Fruit fly (Drosophila melanogaster) whole organism, larva: ENCODE measurements around the gene CG11529.
A peak's percentile ranks its signal among the peaks of the same experiment; 100 is the strongest.

ENCODE experiments used
- noc ChIP-seq: fragments of 200-800 bp; sonication (Bioruptor generic); optimal IDR thresholded peaks from 3 replicates; lab custom pipeline; 2019; ENCODE audit warnings: missing biosample characterization, mild to moderate bottlenecking, missing genetic modification characterization, moderate library complexity

The CG11529 gene

DNA sequence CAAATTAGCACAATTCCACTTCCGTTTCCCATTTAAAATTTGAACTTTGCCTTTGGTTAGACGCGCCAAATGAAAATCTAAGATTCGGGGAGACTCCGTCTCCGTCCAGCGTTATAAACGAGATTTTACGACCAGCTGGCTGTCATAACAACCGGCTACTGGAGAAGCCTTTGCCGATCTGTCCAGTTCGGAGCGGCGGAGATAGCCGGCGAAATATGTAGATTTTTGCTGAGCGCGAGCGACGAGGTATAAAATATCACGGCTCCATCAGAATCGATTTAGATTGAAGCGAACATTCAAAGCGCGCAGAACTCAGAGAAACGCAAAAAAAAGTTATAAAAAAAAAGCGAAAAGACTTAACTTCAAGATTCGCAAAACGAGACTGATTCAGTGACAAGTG is at the start of gene CG11529:
TSS of gene CG11529 (plus strand) at position 301 of the 400 bp plus-strand sequence.
- TF ChIP-seq noc (tag; lab: Kevin White, UChicago): no peak

DNA sequence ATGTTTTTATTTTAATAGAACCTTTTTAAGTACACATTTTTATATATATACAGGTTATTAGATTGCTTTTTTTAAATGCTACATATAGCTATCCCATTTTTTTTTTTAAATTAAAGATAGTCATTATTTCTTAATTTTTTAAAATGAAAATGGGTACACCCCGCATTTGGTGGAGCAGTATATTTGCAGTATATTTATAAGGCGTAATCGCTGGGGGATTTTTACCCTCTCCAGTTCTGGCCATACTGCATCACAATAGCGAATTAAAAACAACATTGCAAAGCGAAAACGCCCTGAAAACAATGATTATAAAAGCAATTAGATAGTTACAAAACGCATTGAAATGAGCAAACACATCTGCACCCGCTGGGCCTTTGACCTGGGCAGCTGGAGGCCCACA is 48.6 kb upstream of the CG11529 start, which contains the start of gene CG32099:
TSS of gene CG32099 (plus strand) at position 250 of the 400 bp plus-strand sequence.
- no peak for TF ChIP-seq noc (tag; lab: Kevin White, UChicago)

DNA sequence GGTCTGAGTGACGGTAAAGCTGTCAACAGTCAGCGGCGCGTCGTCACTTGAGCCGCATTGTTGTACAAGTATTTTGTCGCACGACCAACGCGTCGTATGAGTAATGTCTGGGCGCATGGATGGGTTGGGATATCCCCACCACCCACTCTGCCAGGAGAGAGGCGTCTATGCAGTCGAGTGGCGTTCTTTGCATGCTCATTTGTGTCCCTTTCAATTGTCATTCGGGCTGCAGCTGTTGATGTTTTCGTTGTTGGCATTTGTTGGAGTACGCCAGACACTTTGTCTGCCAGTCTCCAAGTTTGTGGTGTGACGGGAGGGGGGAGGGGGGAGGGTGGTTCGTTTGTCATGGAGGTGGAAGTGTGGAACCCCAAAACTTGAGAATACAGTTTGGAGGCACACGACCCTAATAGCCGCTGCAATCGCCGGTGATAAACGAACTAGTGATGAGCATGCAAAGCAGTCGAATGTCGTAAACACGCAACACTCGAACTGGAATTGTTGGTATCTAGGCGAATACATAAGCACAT is 35.4 kb upstream of the CG11529 start:
- TF ChIP-seq noc (tag; lab: Kevin White, UChicago): no peak

DNA sequence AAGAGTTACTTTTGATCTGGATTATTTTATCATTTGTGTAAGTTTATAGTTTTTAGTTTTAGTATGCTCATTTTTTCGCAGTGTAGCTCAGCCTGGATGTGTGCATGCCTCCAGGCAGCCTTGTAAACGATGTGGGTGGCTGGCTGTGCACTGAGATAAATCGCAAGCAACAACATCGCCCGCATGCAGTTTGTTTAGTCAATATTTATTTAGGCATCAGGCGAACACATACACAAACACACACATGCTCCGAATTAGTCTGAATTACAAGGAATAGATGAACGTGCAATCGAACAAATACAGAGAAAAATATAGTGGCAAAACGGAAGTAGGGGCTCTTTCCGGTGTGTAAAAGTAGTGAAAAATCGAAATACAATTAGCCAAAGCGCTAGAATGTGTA is 34.5 kb upstream of the CG11529 start:
- no peak for TF ChIP-seq noc (tag; lab: Kevin White, UChicago)

DNA sequence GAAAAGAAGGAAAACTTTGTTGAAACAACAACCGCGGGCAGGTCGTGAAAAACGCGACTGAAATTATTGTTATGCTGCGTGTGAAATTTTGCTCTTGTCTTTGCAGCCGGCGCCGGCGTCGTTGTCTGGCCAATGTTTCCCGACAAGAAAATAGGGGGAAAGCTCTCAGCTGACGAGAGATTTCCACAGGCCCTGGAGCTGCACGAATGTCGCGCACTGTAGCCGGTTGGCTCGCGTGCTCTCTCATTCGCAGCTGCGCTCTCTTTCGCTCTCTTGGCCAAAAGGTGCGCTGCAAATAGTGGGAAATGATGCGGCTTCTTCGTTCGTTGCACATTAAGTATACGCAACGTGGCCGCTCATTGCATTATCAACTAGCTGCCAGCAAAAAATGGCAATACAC is 33.9 kb upstream of the CG11529 start, which contains the start of gene CG9760:
TSS of gene CG9760 (minus strand) at position 43 of the 400 bp plus-strand sequence.
- TF ChIP-seq noc (tag; lab: Kevin White, UChicago): no peak

DNA sequence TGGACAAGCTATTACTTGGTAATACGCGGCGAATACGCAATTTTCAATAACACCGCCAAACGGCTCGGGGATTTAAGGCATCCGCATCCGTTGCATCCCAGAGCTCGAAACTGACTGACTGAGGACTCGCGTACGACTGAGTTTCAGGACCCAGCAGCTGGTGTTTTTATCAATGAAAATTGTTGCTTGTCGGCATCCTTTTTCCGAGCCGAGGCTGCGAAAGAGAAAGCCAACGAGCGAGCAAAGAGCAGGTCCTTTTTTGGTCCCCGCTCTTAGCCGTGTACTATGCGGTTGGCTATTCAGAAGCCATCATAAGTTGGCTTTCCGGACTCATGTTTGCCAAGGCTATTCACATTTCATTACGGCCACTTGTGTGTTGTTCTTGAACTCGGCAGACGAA is 22.2 kb upstream of the CG11529 start, which contains the start of gene Rh7:
TSS of gene Rh7 (minus strand) at position 101 of the 400 bp plus-strand sequence.
- no peak for TF ChIP-seq noc (tag; lab: Kevin White, UChicago)

DNA sequence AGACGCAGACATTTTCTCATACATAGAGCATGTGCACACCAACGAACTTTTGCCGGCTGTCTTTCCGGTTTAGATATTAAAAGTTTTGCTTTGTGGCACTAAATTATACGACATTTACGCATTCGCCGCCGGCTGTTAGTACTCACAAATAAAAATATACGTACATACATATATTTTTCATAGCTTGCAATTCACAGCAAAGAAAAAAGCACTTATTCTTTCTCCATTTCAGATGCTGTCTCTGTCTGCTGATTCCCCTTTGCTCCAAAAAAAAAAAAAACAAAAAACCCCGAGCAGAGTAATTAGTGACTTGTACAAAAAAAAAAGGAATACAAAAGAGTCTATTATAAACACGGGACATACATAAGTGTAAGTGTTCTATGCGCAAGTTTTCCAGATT is 20.3 kb upstream of the CG11529 start, which contains the start of gene CAH2:
TSS of gene CAH2 (plus strand) at position 301 of the 400 bp plus-strand sequence.
- TF ChIP-seq noc (tag; lab: Kevin White, UChicago): no peak

DNA sequence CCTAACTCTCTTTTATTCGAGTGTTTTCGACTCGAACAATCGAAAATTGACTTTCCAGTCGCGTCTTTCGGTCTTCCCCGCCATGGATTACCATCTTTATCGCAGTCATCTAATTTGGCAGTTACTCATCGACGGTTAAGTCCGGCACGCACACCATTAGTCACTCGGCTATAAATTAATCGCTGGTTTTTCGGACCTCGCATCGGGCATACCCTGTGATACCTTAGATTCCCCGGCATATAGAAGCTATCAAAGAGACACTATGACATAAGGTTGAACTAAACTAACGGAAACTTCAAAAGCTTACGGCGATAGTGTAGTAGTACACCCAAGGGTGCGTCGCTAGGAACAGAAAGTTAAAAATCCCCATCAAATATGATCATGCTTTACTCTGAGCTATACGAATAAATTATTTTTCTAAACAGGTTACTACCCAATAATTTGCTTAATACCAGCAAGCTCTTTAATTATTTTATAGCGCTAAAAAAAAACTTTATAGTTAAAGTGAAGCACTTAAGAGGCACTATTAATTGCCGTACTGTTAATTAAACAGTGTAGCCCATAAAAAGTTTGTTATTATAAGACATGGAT is 18.6 kb upstream of the CG11529 start:
- TF ChIP-seq noc (tag; lab: Kevin White, UChicago): peak; percentile 21

DNA sequence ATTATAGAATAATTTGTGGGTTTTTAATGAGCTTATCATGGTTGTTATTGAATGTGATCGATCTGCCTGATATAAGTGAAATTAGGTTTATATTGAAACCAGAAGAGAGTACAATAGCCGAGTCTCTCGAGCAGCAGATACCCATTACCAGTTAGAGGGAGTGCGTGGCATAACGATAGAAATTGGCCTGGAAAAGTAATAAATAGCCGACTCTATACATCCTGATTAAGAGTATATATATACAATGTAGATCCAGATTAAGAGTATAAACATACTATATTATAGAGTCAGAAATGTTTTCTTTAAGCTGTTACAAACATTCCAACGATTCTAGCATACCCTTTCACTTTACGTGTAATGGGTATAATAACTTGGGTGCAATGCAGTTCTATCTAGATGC is 13.6 kb upstream of the CG11529 start:
- no peak for TF ChIP-seq noc (tag; lab: Kevin White, UChicago)

DNA sequence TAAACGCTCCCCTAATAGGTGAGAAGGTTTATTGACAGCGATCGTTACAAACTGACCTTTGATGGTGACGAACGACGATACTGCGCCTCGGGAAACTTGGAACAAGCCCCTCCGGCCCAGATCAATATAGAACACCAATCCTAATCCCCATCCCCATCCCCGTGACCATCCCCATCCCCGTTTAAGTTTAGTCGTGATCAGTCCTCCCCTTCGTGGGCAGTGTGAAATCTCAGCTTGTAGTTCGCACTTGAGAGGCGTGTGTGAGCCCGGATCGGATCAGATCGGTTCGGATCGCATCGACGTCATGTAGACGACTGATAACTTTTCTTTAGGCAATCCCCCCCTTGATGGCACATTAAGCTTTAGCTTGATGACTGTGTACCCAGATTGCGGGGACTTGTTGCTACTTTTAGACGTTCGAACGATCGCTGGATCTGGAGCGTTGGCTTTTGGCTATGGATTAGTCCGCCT is 13.0 kb upstream of the CG11529 start, which contains the start of gene Miox:
TSS of gene Miox (plus strand) at position 421 of the 471 bp plus-strand sequence.
- TF ChIP-seq noc (tag; lab: Kevin White, UChicago): no peak

DNA sequence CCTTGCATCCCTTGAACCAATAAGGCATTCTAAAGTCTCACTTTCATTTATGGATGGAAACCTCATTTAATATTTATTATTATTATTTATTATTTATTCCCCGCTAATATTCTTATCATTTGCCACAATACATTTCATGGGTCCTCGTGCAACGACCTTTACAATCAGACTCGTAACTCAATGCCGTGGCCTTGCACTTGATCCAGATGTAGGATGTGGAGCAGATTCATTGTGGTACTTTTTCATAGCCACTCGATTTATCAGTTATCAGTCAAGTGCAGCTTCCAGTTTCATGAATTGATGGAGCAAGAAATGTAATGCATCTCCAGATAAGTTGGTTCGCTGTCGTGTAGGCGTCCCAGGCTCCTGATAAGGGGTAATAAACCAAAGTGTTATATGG is 12.3 kb upstream of the CG11529 start:
- no peak for TF ChIP-seq noc (tag; lab: Kevin White, UChicago)

DNA sequence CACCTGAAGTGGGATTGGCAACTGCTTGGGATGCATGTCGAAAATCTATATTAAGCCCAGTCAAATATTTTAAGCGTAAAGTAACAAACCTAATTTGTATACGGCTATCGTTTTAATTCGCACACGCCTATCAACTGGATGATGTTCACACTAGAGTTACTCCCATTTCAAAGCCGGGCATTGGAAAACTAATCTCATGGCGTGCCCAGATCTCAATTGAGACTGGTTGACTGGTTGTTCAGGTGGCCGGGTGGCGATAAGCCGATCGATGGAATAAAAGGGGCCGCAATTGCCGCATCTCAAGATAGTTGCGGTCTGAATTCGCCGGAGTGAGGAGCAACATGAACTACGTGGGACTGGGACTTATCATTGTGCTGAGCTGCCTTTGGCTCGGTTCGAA is 9.1 kb upstream of the CG11529 start, which contains the start of gene Est-6:
TSS of gene Est-6 (plus strand) at position 301 of the 400 bp plus-strand sequence.
- TF ChIP-seq noc (tag; lab: Kevin White, UChicago): no peak

DNA sequence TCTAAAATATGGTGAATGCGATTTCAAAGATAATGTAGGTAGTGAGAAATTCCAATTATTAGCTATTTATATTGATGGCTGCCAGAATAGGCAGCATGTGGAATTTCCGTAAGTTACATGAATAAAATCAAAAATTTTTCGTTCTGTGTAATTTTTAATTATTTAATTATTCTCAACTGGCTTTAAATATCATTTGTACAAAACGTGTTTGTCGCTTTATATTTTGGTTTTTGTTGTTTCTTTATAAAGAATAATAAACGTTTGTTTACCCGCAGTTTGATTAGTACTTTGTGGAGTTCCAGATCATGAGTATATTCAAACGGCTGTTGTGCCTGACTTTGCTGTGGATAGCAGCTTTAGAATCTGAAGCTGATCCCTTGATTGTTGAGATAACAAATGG is 7.2 kb upstream of the CG11529 start, which contains the start of gene Est-P:
TSS of gene Est-P (plus strand) at position 301 of the 400 bp plus-strand sequence.
- TF ChIP-seq noc (tag; lab: Kevin White, UChicago): no peak

DNA sequence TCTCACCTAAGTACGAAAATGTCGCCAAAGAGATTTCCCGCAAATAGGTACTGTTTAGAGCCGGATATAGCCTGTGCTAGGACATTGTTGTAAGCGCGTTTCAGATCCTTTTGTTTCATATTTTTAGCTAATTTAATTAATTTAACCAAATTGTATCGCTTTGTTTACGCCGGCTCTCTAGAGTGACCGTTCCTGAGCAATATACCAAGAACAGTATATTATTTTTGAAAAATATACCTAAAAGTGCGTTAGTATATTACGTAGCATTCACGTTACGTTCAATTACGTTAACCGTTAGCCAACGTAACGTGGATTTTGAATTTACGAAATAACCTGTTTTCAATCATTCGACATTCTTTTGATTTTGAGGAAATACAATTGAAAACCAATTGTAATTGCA is 4.1 kb upstream of the CG11529 start, which contains the start of gene thoc6:
TSS of gene thoc6 (minus strand) at position 204 of the 400 bp plus-strand sequence.
- no peak for TF ChIP-seq noc (tag; lab: Kevin White, UChicago)

DNA sequence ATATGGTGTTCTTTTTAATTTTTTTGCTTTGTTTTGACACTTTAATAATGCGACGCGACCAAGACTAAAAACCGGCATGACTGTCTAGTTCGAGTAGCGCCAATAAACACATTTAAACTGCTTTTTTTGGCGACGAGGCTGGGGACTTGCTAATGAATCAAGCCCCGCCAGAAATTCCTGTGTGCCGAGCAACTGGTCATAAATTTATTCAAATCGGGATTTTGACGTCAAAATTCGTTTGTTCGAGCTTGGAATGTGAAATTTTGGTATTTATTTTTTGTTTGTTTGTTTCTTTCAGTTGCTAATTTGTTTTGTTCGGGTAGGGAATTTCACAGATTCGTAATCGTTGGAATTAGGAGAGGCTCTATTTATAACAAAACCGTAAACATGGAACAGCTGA is 5.4 kb downstream of the CG11529 start:
- no peak for TF ChIP-seq noc (tag; lab: Kevin White, UChicago)

DNA sequence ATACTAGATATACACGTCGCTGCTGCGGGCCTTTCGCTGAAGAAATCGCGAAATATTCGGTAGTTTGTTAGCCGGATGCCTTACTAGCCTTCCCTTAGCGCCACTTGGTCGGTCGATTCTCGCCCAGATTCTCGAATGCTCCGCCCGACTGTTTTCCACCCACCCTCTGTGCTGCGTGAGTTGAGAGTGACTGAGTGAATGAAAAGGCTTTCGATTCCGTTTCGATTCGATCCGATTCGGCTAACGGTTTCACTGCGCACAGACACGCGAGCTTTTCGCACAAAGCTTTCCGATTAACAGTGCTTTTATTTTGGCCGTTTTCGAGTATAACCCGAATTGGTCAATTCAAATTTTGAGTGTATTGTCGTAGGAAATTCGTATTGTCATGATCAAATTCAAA is 6.1 kb downstream of the CG11529 start, which contains the start of gene Ak1:
TSS of gene Ak1 (minus strand) at position 347 of the 400 bp plus-strand sequence.
- no peak for TF ChIP-seq noc (tag; lab: Kevin White, UChicago)
